Worm (Caenorhabditis elegans) whole organism, late embryonic: ENCODE results near the gene R11D1.2.

Source experiments
- F13H6.1 ChIP-seq: sonication (generic microtip); optimal IDR thresholded peaks from 2 replicates; lab custom pipeline; 2016; ENCODE audit warnings: missing genetic modification characterization, missing compliant biosample characterization
- ceh-30 ChIP-seq: fragments of 150-350 bp; optimal IDR thresholded peaks from 2 replicates; lab custom pipeline; 2014; ENCODE audit warnings: missing biosample characterization, missing genetic modification characterization
- ceh-48 ChIP-seq: sonication (generic microtip); optimal IDR thresholded peaks from 2 replicates; lab custom pipeline; 2016; ENCODE audit warnings: missing genetic modification characterization, inconsistent platforms, missing compliant biosample characterization
- elt-2 ChIP-seq: sonication (generic microtip); optimal IDR thresholded peaks from 2 replicates; lab custom pipeline; 2016; ENCODE audit warnings: missing genetic modification reagents, missing genetic modification characterization, missing compliant biosample characterization
- fkh-10 ChIP-seq: fragments of 150-350 bp; optimal IDR thresholded peaks from 2 replicates; lab custom pipeline; 2014; ENCODE audit warnings: missing biosample characterization, missing genetic modification reagents, missing genetic modification characterization
- lin-11 ChIP-seq: fragments of 200-800 bp; sonication (Bioruptor generic); optimal IDR thresholded peaks from 2 replicates; lab custom pipeline; 2018; ENCODE audit warnings: mild to moderate bottlenecking, missing genetic modification characterization, missing compliant biosample characterization
- npax-4 ChIP-seq: sonication (generic microtip); optimal IDR thresholded peaks from 2 replicates; lab custom pipeline; 2016; ENCODE audit warnings: missing genetic modification characterization, missing compliant biosample characterization
- pat-9 ChIP-seq: fragments of 200-800 bp; sonication (Bioruptor generic); optimal IDR thresholded peaks from 2 replicates; lab custom pipeline; 2018; ENCODE audit warnings: mild to moderate bottlenecking, missing genetic modification characterization, moderate library complexity, missing compliant biosample characterization
- pqm-1 ChIP-seq: sonication (generic microtip); optimal IDR thresholded peaks from 2 replicates; lab custom pipeline; 2016; ENCODE audit warnings: missing genetic modification characterization, missing compliant biosample characterization
- unc-55 ChIP-seq: sonication (generic microtip); optimal IDR thresholded peaks from 2 replicates; lab custom pipeline; 2017; ENCODE audit warnings: missing biosample characterization, missing genetic modification reagents, missing genetic modification characterization
- unc-86 ChIP-seq: sonication (generic microtip); optimal IDR thresholded peaks from 2 replicates; lab custom pipeline; 2016; ENCODE audit warnings: missing genetic modification characterization, missing compliant biosample characterization

ce11 chrV:12749558-12749957 lies 41.2 kb downstream of the R11D1.2 start:
- TF ChIP-seq pqm-1 (tag; lab: Kevin White, UChicago) (no peak), npax-4 (tag; lab: Kevin White, UChicago) (no peak), pat-9 (tag; lab: Kevin White, UChicago) (no peak), unc-86 (tag; lab: Kevin White, UChicago) (no peak), unc-55 (GFP tag; lab: Kevin White, UChicago) (no peak), ceh-30 (tag; lab: Kevin White, UChicago) (no peak), ceh-48 (tag; lab: Kevin White, UChicago) (no peak), F13H6.1 (tag; lab: Kevin White, UChicago) (no peak), elt-2 (tag; lab: Kevin White, UChicago) (no peak), fkh-10 (GFP tag; lab: Kevin White, UChicago) (no peak), lin-11 (tag; lab: Kevin White, UChicago) (no peak)
